Worm (Caenorhabditis elegans) whole organism, midembryonic: Measurements from ENCODE around the gene drl-1.

ENCODE experiments used
- cog-1 ChIP-seq: sonication (generic microtip); optimal IDR thresholded peaks from 2 replicates; lab custom pipeline; 2016; ENCODE audit warnings: missing genetic modification characterization, missing compliant biosample characterization
- flt-1 ChIP-seq: fragments of 200-800 bp; sonication (Bioruptor generic); IDR thresholded peaks from 2 replicates; pipeline ENCODE4 v1.3.6; 2022; ENCODE audit warnings: missing genetic modification characterization, missing compliant biosample characterization
- med-1 ChIP-seq: sonication (generic microtip); optimal IDR thresholded peaks from 2 replicates; lab custom pipeline; 2017; ENCODE audit warnings: missing genetic modification characterization, mild to moderate bottlenecking, missing compliant biosample characterization, antibody characterized with exemption, missing genetic modification reagents; ENCODE audit not compliant: insufficient read depth

DNA sequence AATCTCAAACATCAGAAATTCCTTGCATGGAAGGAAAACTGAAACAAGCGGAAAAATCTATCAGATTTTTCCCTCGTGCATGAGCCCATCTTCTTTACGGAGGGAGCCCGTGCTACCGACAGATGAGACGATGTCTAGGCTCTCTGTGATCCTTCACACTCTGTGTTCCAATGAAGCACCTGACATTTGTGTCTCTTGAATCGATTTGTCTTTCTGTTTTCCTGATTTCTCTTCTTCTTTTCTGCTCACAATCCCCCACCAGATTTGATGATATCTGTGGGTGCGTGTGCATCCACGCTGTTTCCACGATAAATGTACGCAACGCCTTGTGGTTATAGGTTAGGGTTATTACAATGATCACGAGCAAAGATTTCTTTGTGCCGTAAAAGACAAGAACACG, 54.0 kb downstream of the drl-1 start:
- TF ChIP-seq cog-1 (no peak), med-1 (no peak), flt-1 (GFP tag; lab: Robert Waterston, UW) (no peak)
